Fruit fly (Drosophila melanogaster) whole organism, pupa: ENCODE results near the gene CG32483.
A peak's percentile ranks its signal among the peaks of the same experiment; 100 is the strongest.

Source experiments
- CG10348 ChIP-seq: fragments of 200-800 bp; sonication (Bioruptor generic); IDR thresholded peaks from 2 replicates; pipeline ENCODE4 v1.3.6; 2022; ENCODE audit warnings: missing biosample characterization, missing genetic modification characterization
- CG12605 ChIP-seq: fragments of 200-800 bp; sonication (Bioruptor generic); IDR thresholded peaks from 2 replicates; pipeline ENCODE4 v1.3.6; 2022; ENCODE audit warnings: missing biosample characterization, missing genetic modification characterization
- CG13204 ChIP-seq: fragments of 200-800 bp; sonication (Bioruptor generic); optimal IDR thresholded peaks from 2 replicates; lab custom pipeline; 2018; ENCODE audit warnings: missing biosample characterization, mild to moderate bottlenecking, missing genetic modification characterization, moderate library complexity
- CG14655 ChIP-seq: fragments of 200-800 bp; sonication (Bioruptor generic); optimal IDR thresholded peaks from 3 replicates; lab custom pipeline; 2017; ENCODE audit warnings: mild to moderate bottlenecking, missing biosample characterization, missing genetic modification reagents, missing genetic modification characterization
- CG15710 ChIP-seq: fragments of 200-800 bp; sonication (Bioruptor generic); optimal IDR thresholded peaks from 2 replicates; lab custom pipeline; 2018; ENCODE audit warnings: missing biosample characterization, mild to moderate bottlenecking, missing genetic modification characterization, moderate library complexity
- CG17806 ChIP-seq: fragments of 200-800 bp; sonication (Bioruptor generic); optimal IDR thresholded peaks from 2 replicates; lab custom pipeline; 2018; ENCODE audit warnings: missing biosample characterization, mild to moderate bottlenecking, missing genetic modification characterization, moderate library complexity
- CG32121 ChIP-seq: fragments of 200-800 bp; sonication (Bioruptor generic); IDR thresholded peaks from 2 replicates; pipeline ENCODE4 v1.3.6; 2022; ENCODE audit warnings: missing biosample characterization, missing genetic modification characterization
- CG34367 ChIP-seq: fragments of 200-800 bp; sonication (Bioruptor generic); optimal IDR thresholded peaks from 2 replicates; lab custom pipeline; 2018; ENCODE audit warnings: missing biosample characterization, mild to moderate bottlenecking, missing genetic modification characterization
- CG4496 ChIP-seq: fragments of 200-800 bp; sonication (Bioruptor generic); IDR thresholded peaks from 3 replicates; pipeline ENCODE4 v1.3.6; 2022; ENCODE audit warnings: missing biosample characterization, missing genetic modification characterization
- CG8159 ChIP-seq: fragments of 200-800 bp; sonication (Bioruptor generic); optimal IDR thresholded peaks from 3 replicates; lab custom pipeline; 2018; ENCODE audit warnings: missing biosample characterization, mild to moderate bottlenecking, missing genetic modification characterization, moderate library complexity
- CG8301 ChIP-seq: fragments of 200-800 bp; sonication (Bioruptor generic); optimal IDR thresholded peaks from 2 replicates; lab custom pipeline; 2018; ENCODE audit warnings: missing biosample characterization, mild to moderate bottlenecking, missing genetic modification characterization
- CG9948 ChIP-seq: fragments of 200-800 bp; sonication (Bioruptor generic); optimal IDR thresholded peaks from 2 replicates; lab custom pipeline; 2018; ENCODE audit warnings: missing biosample characterization, mild to moderate bottlenecking, missing genetic modification characterization, moderate library complexity
- D1 ChIP-seq: fragments of 200-800 bp; sonication (Bioruptor generic); optimal IDR thresholded peaks from 2 replicates; lab custom pipeline; 2018; ENCODE audit warnings: missing biosample characterization, mild to moderate bottlenecking, missing genetic modification characterization, moderate library complexity
- EcR ChIP-seq: fragments of 200-800 bp; sonication (Bioruptor generic); optimal IDR thresholded peaks from 3 replicates; lab custom pipeline; 2019; ENCODE audit warnings: missing biosample characterization, missing genetic modification characterization, mild to moderate bottlenecking, moderate library complexity, missing genetic modification reagents
- Ets98B ChIP-seq: fragments of 200-800 bp; sonication (Bioruptor generic); IDR thresholded peaks from 2 replicates; pipeline ENCODE4 v1.3.6; 2022; ENCODE audit warnings: missing biosample characterization, missing genetic modification characterization
- Pif1A ChIP-seq: fragments of 200-800 bp; sonication (Bioruptor generic); optimal IDR thresholded peaks from 3 replicates; lab custom pipeline; 2016; ENCODE audit warnings: missing biosample characterization, missing genetic modification characterization
- Pif1B ChIP-seq: fragments of 200-800 bp; sonication (Bioruptor generic); optimal IDR thresholded peaks from 3 replicates; lab custom pipeline; 2016; ENCODE audit warnings: missing biosample characterization, missing genetic modification characterization
- Snoo ChIP-seq: fragments of 200-800 bp; sonication (Bioruptor generic); optimal IDR thresholded peaks from 3 replicates; lab custom pipeline; 2017; ENCODE audit warnings: missing biosample characterization, mild to moderate bottlenecking, missing genetic modification characterization, inconsistent platforms
- fd96Ca ChIP-seq: fragments of 200-800 bp; sonication (Bioruptor generic); IDR thresholded peaks from 3 replicates; pipeline ENCODE4 v1.3.6; 2022; ENCODE audit warnings: missing biosample characterization, missing genetic modification characterization
- gl ChIP-seq: fragments of 200-800 bp; sonication (Bioruptor generic); optimal IDR thresholded peaks from 2 replicates; lab custom pipeline; 2018; ENCODE audit warnings: missing biosample characterization, mild to moderate bottlenecking, missing genetic modification characterization
- rn ChIP-seq: fragments of 200-800 bp; sonication (Bioruptor generic); IDR thresholded peaks from 2 replicates; pipeline ENCODE4 v1.3.6; 2022; ENCODE audit warnings: missing biosample characterization, missing genetic modification characterization

The CG32483 gene

dm6 chr3L:699368-700150 lies 9.7 kb upstream of the CG32483 start:
- TF ChIP-seq CG14655 (GFP tag; lab: Kevin White, UChicago) (peak; percentile 74), CG8159 (peak; percentile 67), CG34367 (tag; lab: Kevin White, UChicago) (peak; percentile 61), CG17806 (tag; lab: Kevin White, UChicago) (peak; percentile 42), EcR (GFP tag; lab: Kevin White, UChicago) (peak; percentile 68), CG12605 (GFP tag; lab: Robert Waterston, UW) (no peak), Ets98B (peak; percentile 18; the same call in 1 of the 2 replicates), gl (no peak), CG32121 (GFP tag; lab: Robert Waterston, UW) (no peak), fd96Ca (no peak), CG13204 (GFP tag; lab: Kevin White, UChicago) (peak; percentile 18), CG4496 (GFP tag; lab: Robert Waterston, UW) (no peak), Pif1B (GFP tag; lab: Kevin White, UChicago) (peak; percentile 33), CG9948 (tag; lab: Kevin White, UChicago) (peak; percentile 41), CG15710 (tag; lab: Kevin White, UChicago) (peak; percentile 60), Pif1A (GFP tag; lab: Kevin White, UChicago) (peak; percentile 15), CG10348 (GFP tag; lab: Robert Waterston, UW) (no peak), Snoo (tag; lab: Kevin White, UChicago) (peak; percentile 33), D1 (tag; lab: Kevin White, UChicago) (peak; percentile 48), CG8301 (tag; lab: Kevin White, UChicago) (peak; percentile 47), rn (GFP tag; lab: Robert Waterston, UW) (no peak)
- TF ChIP-seq, all 21 proteins: peak for 14

- TF ChIP-seq Pif1A (GFP tag; lab: Kevin White, UChicago) = no peak
- TF ChIP-seq gl = no peak
- TF ChIP-seq, all 21 proteins: peak for 0
These were observed 9.0 kb upstream of the CG32483 start, which contains the start of gene CG13894 for dm6 chr3L:698748-699367. Gene CG13894 (minus strand): TSS chr3L:699144.

- no peak for TF ChIP-seq CG32121 (GFP tag; lab: Robert Waterston, UW)
- no peak for TF ChIP-seq Snoo (tag; lab: Kevin White, UChicago)
- TF ChIP-seq CG8301 (tag; lab: Kevin White, UChicago) = no peak
- TF ChIP-seq CG10348 (GFP tag; lab: Robert Waterston, UW) = no peak
- TF ChIP-seq CG12605 (GFP tag; lab: Robert Waterston, UW) = no peak
- TF ChIP-seq CG4496 (GFP tag; lab: Robert Waterston, UW) = no peak
- TF ChIP-seq Pif1B (GFP tag; lab: Kevin White, UChicago) = no peak
- TF ChIP-seq D1 (tag; lab: Kevin White, UChicago) = no peak
- TF ChIP-seq Ets98B = no peak
- TF ChIP-seq CG15710 (tag; lab: Kevin White, UChicago) = no peak
- TF ChIP-seq CG8159 = no peak
- TF ChIP-seq fd96Ca = no peak
- TF ChIP-seq CG9948 (tag; lab: Kevin White, UChicago) = no peak
- no peak for TF ChIP-seq gl
- no peak for TF ChIP-seq CG14655 (GFP tag; lab: Kevin White, UChicago)
- TF ChIP-seq Pif1A (GFP tag; lab: Kevin White, UChicago) = no peak
- no peak for TF ChIP-seq EcR (GFP tag; lab: Kevin White, UChicago)
These were observed 7.8 kb upstream of the CG32483 start for dm6 chr3L:697724-698123.

- TF ChIP-seq Ets98B = no peak
- TF ChIP-seq gl = no peak
- TF ChIP-seq CG8301 (tag; lab: Kevin White, UChicago) = no peak
- TF ChIP-seq CG10348 (GFP tag; lab: Robert Waterston, UW) = no peak
- no peak for TF ChIP-seq CG34367 (tag; lab: Kevin White, UChicago)
- TF ChIP-seq CG14655 (GFP tag; lab: Kevin White, UChicago) = no peak
- TF ChIP-seq CG8159 = no peak
- TF ChIP-seq, all 21 proteins: peak for 0
These were observed 7.2 kb upstream of the CG32483 start for dm6 chr3L:697055-697427.

dm6 chr3L:696404-697054 lies 6.6 kb upstream of the CG32483 start:
- TF ChIP-seq CG8301 (tag; lab: Kevin White, UChicago) = peak; percentile 94
- peak; percentile 96 for TF ChIP-seq CG4496 (GFP tag; lab: Robert Waterston, UW)
- peak; percentile 99 for TF ChIP-seq CG17806 (tag; lab: Kevin White, UChicago)
- peak; percentile 91 for TF ChIP-seq Pif1A (GFP tag; lab: Kevin White, UChicago)
- peak; percentile 95 for TF ChIP-seq CG12605 (GFP tag; lab: Robert Waterston, UW)
- peak; percentile 95 for TF ChIP-seq CG34367 (tag; lab: Kevin White, UChicago)
- TF ChIP-seq CG9948 (tag; lab: Kevin White, UChicago) = peak; percentile 99
- TF ChIP-seq Pif1B (GFP tag; lab: Kevin White, UChicago) = peak; percentile 95
- peak; percentile 97 for TF ChIP-seq CG14655 (GFP tag; lab: Kevin White, UChicago)
- peak; percentile 95 for TF ChIP-seq CG32121 (GFP tag; lab: Robert Waterston, UW)
- no peak for TF ChIP-seq D1 (tag; lab: Kevin White, UChicago)
- peak; percentile 45 for TF ChIP-seq EcR (GFP tag; lab: Kevin White, UChicago)
- peak; percentile 98 for TF ChIP-seq CG8159
- peak; percentile 94 for TF ChIP-seq CG13204 (GFP tag; lab: Kevin White, UChicago)
- TF ChIP-seq gl = peak; percentile 95
- TF ChIP-seq CG10348 (GFP tag; lab: Robert Waterston, UW) = peak; percentile 78
- peak; percentile 90 for TF ChIP-seq Snoo (tag; lab: Kevin White, UChicago)
- peak; percentile 98 for TF ChIP-seq CG15710 (tag; lab: Kevin White, UChicago)
- peak; percentile 97 for TF ChIP-seq fd96Ca
- TF ChIP-seq Ets98B = peak; percentile 96
- peak; percentile 92 for TF ChIP-seq rn (GFP tag; lab: Robert Waterston, UW)
